Worm (Caenorhabditis elegans): Measurements from ENCODE around the gene R07A4.2.

R07A4.2 gene

ce11 chrX:10694933-10695332 lies 51.4 kb downstream of the R07A4.2 start, which contains the start of gene plpp-1.3 (continued):
- TF ChIP-seq nhr-76 (tag; optimal IDR thresholded peaks at IDR 0.05) (no peak), ZK546.5 (tag; optimal IDR thresholded peaks at IDR 0.05) (no peak), nhr-10 (tag; optimal IDR thresholded peaks at IDR 0.05) (no peak), nhr-48 (tag; optimal IDR thresholded peaks at IDR 0.05) (peak; percentile 14), snpc-1.2 (GFP tag; IDR thresholded peaks at IDR 0.05) (no peak), ceh-20 (GFP tag; IDR thresholded peaks at IDR 0.05) (no peak), dmd-8 (GFP tag; IDR thresholded peaks at IDR 0.05) (no peak), mxl-3 (GFP tag; optimal IDR thresholded peaks at IDR 0.05) (no peak), F10B5.3 (tag; optimal IDR thresholded peaks at IDR 0.05) (no peak), rbr-2 (tag; optimal IDR thresholded peaks at IDR 0.05) (no peak), madf-9 (GFP tag; conservative IDR thresholded peaks at IDR 0.05) (no peak), tra-1 (GFP tag; IDR thresholded peaks at IDR 0.05) (no peak), daf-19 (GFP tag; conservative IDR thresholded peaks at IDR 0.05) (no peak), T26A8.4 (GFP tag; IDR thresholded peaks at IDR 0.05) (no peak), lin-1 (GFP tag; IDR thresholded peaks at IDR 0.05) (no peak), arid-1 (GFP tag; conservative IDR thresholded peaks at IDR 0.05) (no peak), lim-7 (GFP tag; IDR thresholded peaks at IDR 0.05) (no peak), zfp-2 (tag; optimal IDR thresholded peaks at IDR 0.05) (no peak), nhr-25 (tag; optimal IDR thresholded peaks at IDR 0.05; ENCODE audit: borderline replicate concordance, insufficient read depth) (no peak), egl-27 (tag; optimal IDR thresholded peaks at IDR 0.05) (no peak), nhr-6 (tag; optimal IDR thresholded peaks at IDR 0.05) (peak; percentile 25), dpl-1 (GFP tag; optimal IDR thresholded peaks at IDR 0.05) (no peak), mdl-1 (tag; optimal IDR thresholded peaks at IDR 0.05) (peak in 1 of 2 experiments; percentile 30), spr-3 (GFP tag; optimal IDR thresholded peaks at IDR 0.05) (no peak)
